Worm (Caenorhabditis elegans): ENCODE data around the gene C56A3.4.

ce11 chrV:13576828-13577227 lies 25.3 kb upstream of the C56A3.4 start:
- TF ChIP-seq snpc-4 (tag; optimal IDR thresholded peaks at IDR 0.05) (no peak), R02D3.7 (tag; optimal IDR thresholded peaks at IDR 0.05) (no peak), nhr-28 (tag; optimal IDR thresholded peaks at IDR 0.05) (no peak), ZK546.5 (tag; optimal IDR thresholded peaks at IDR 0.05) (no peak), unc-62 (GFP tag; optimal IDR thresholded peaks at IDR 0.05) (no peak), nhr-43 (tag; optimal IDR thresholded peaks at IDR 0.05; ENCODE audit: poor library complexity, severe bottlenecking) (no peak), ceh-82 (tag; optimal IDR thresholded peaks at IDR 0.05) (no peak), elt-2 (tag; optimal IDR thresholded peaks at IDR 0.05) (peak; percentile 71), tbx-2 (tag; optimal IDR thresholded peaks at IDR 0.05) (no peak)
